Worm (Caenorhabditis elegans) whole organism, L4/young adult: ENCODE results near the gene ZK1010.2.
A peak's percentile ranks its signal among the peaks of the same experiment; 100 is the strongest.

Experiments
- W03F9.2 ChIP-seq: fragments of 150-350 bp; optimal IDR thresholded peaks from 2 replicates; lab custom pipeline; 2014; ENCODE audit warnings: missing biosample characterization, missing genetic modification characterization
- dao-5 ChIP-seq: sonication (generic microtip); optimal IDR thresholded peaks from 2 replicates; lab custom pipeline; 2016; ENCODE audit warnings: missing genotype, missing genetic modification characterization, moderate library complexity, missing compliant biosample characterization
- him-1 ChIP-seq: sonication (generic microtip); optimal IDR thresholded peaks from 2 replicates; lab custom pipeline; 2016; ENCODE audit warnings: missing genotype, missing genetic modification reagents, missing genetic modification characterization, missing compliant biosample characterization

Gene ZK1010.2

ce11 chrIII:12993055-12993454 lies 15.4 kb upstream of the ZK1010.2 start:
- TF ChIP-seq him-1 (tag; lab: Kevin White, UChicago) (no peak), dao-5 (tag; lab: Kevin White, UChicago) (no peak), W03F9.2 (tag; lab: Kevin White, UChicago) (no peak)

- TF ChIP-seq W03F9.2 (tag; lab: Kevin White, UChicago) (no peak), him-1 (tag; lab: Kevin White, UChicago) (no peak), dao-5 (tag; lab: Kevin White, UChicago) (no peak)
Measured at ce11 chrIII:12990997-12991396, 13.3 kb upstream of the ZK1010.2 start, which contains the start of gene ZK1010.12. Gene ZK1010.12, plus strand, starts transcription at chrIII:12991297.

ce11 chrIII:12987418-12987817 lies 9.8 kb upstream of the ZK1010.2 start, which contains the start of gene ZK1010.5:
Gene ZK1010.5, minus strand, starts transcription at chrIII:12987518.
- TF ChIP-seq dao-5 (tag; lab: Kevin White, UChicago): no peak
- TF ChIP-seq W03F9.2 (tag; lab: Kevin White, UChicago): no peak
- TF ChIP-seq him-1 (tag; lab: Kevin White, UChicago): no peak

- TF ChIP-seq him-1 (tag; lab: Kevin White, UChicago) (no peak), W03F9.2 (tag; lab: Kevin White, UChicago) (no peak), dao-5 (tag; lab: Kevin White, UChicago) (no peak)
Measured at ce11 chrIII:12980770-12981169, 3.1 kb upstream of the ZK1010.2 start, which contains the start of gene ZK1010.4. Gene ZK1010.4, plus strand, starts transcription at chrIII:12981070.

ce11 chrIII:12978473-12979174 lies 962 bp upstream of the ZK1010.2 start, which contains the start of the genes ubq-2 and frg-1:
Gene ubq-2, minus strand, starts transcription at chrIII:12978523.
Gene frg-1, plus strand, starts transcription at chrIII:12979162.
- TF ChIP-seq W03F9.2 (tag; lab: Kevin White, UChicago) (peak; percentile 78), dao-5 (tag; lab: Kevin White, UChicago) (no peak), him-1 (tag; lab: Kevin White, UChicago) (peak; percentile 59)

- TF ChIP-seq W03F9.2 (tag; lab: Kevin White, UChicago): no peak
- TF ChIP-seq dao-5 (tag; lab: Kevin White, UChicago): no peak
- TF ChIP-seq him-1 (tag; lab: Kevin White, UChicago): no peak
Measured at ce11 chrIII:12972398-12972797, 5.3 kb downstream of the ZK1010.2 start, which contains the start of gene bckd-1A. Gene bckd-1A, minus strand, starts transcription at chrIII:12972498.

ce11 chrIII:12971828-12972379 lies 5.8 kb downstream of the ZK1010.2 start:
- TF ChIP-seq W03F9.2 (tag; lab: Kevin White, UChicago) (peak; percentile 10), dao-5 (tag; lab: Kevin White, UChicago) (no peak)

- TF ChIP-seq dao-5 (tag; lab: Kevin White, UChicago) (no peak), W03F9.2 (tag; lab: Kevin White, UChicago) (no peak), him-1 (tag; lab: Kevin White, UChicago) (no peak)
Measured at ce11 chrIII:12968330-12968729, 9.3 kb downstream of the ZK1010.2 start.

ce11 chrIII:12967437-12968043 lies 10.1 kb downstream of the ZK1010.2 start:
- no peak for TF ChIP-seq W03F9.2 (tag; lab: Kevin White, UChicago)
- TF ChIP-seq dao-5 (tag; lab: Kevin White, UChicago): no peak
- no peak for TF ChIP-seq him-1 (tag; lab: Kevin White, UChicago)

- TF ChIP-seq dao-5 (tag; lab: Kevin White, UChicago) (no peak), W03F9.2 (tag; lab: Kevin White, UChicago) (no peak), him-1 (tag; lab: Kevin White, UChicago) (no peak)
Measured at ce11 chrIII:12966895-12967294, 10.8 kb downstream of the ZK1010.2 start, which contains the start of gene ttm-1. Gene ttm-1, minus strand, starts transcription at chrIII:12966995.

- TF ChIP-seq W03F9.2 (tag; lab: Kevin White, UChicago): no peak
- TF ChIP-seq him-1 (tag; lab: Kevin White, UChicago): no peak
- no peak for TF ChIP-seq dao-5 (tag; lab: Kevin White, UChicago)
Measured at ce11 chrIII:12960705-12961104, 17.0 kb downstream of the ZK1010.2 start.

ce11 chrIII:12959286-12959685 lies 18.4 kb downstream of the ZK1010.2 start:
- no peak for TF ChIP-seq W03F9.2 (tag; lab: Kevin White, UChicago)
- no peak for TF ChIP-seq him-1 (tag; lab: Kevin White, UChicago)
- no peak for TF ChIP-seq dao-5 (tag; lab: Kevin White, UChicago)

- no peak for TF ChIP-seq W03F9.2 (tag; lab: Kevin White, UChicago)
- TF ChIP-seq him-1 (tag; lab: Kevin White, UChicago): no peak
- no peak for TF ChIP-seq dao-5 (tag; lab: Kevin White, UChicago)
Measured at ce11 chrIII:12952615-12953014, 25.0 kb downstream of the ZK1010.2 start.
